Worm (Caenorhabditis elegans) whole organism, L2 larva: Measurements from ENCODE around the gene C33F10.4.

Source experiments
- C34F6.9 ChIP-seq: fragments of 150-350 bp; optimal IDR thresholded peaks from 2 replicates; lab custom pipeline; 2014; ENCODE audit warnings: missing biosample characterization, missing genetic modification characterization
- F13H6.1 ChIP-seq: sonication (generic microtip); optimal IDR thresholded peaks from 2 replicates; lab custom pipeline; 2016; ENCODE audit warnings: missing genetic modification characterization, missing compliant biosample characterization
- R02D3.7 ChIP-seq: fragments of 150-350 bp; optimal IDR thresholded peaks from 2 replicates; lab custom pipeline; 2014; ENCODE audit warnings: missing biosample characterization, missing genetic modification characterization
- ZK546.5 ChIP-seq: sonication (generic microtip); optimal IDR thresholded peaks from 2 replicates; lab custom pipeline; 2017; ENCODE audit warnings: missing biosample characterization, missing genetic modification characterization
- alr-1 ChIP-seq: fragments of 150-350 bp; optimal IDR thresholded peaks from 2 replicates; lab custom pipeline; 2014; ENCODE audit warnings: missing biosample characterization, missing genetic modification characterization
- aly-2 ChIP-seq: fragments of 150-350 bp; optimal IDR thresholded peaks from 2 replicates; lab custom pipeline; 2014; ENCODE audit warnings: missing biosample characterization, missing genetic modification characterization
- ama-1 ChIP-seq: fragments of 150-350 bp; optimal IDR thresholded peaks from 2 replicates; lab custom pipeline; 2018; ENCODE audit warnings: inconsistent platforms
- blmp-1 ChIP-seq: sonication (generic microtip); optimal IDR thresholded peaks from 2 replicates; lab custom pipeline; 2017; ENCODE audit warnings: missing genetic modification characterization, mild to moderate bottlenecking, missing compliant biosample characterization, antibody characterized with exemption, moderate library complexity; ENCODE audit not compliant: insufficient read depth
- ceh-16 ChIP-seq: fragments of 150-350 bp; optimal IDR thresholded peaks from 2 replicates; lab custom pipeline; 2014; ENCODE audit warnings: missing biosample characterization, missing genetic modification characterization
- ceh-82 ChIP-seq: fragments of 150-350 bp; optimal IDR thresholded peaks from 2 replicates; lab custom pipeline; 2014; ENCODE audit warnings: missing biosample characterization, missing genetic modification characterization
- crh-2 ChIP-seq: sonication (generic microtip); optimal IDR thresholded peaks from 2 replicates; lab custom pipeline; 2017; ENCODE audit warnings: missing biosample characterization, missing genetic modification characterization
- dmd-4 ChIP-seq: sonication (generic microtip); optimal IDR thresholded peaks from 2 replicates; lab custom pipeline; 2017; ENCODE audit warnings: missing biosample characterization, missing genetic modification characterization
- egl-27 ChIP-seq: sonication (generic microtip); optimal IDR thresholded peaks from 3 replicates; lab custom pipeline; 2017; ENCODE audit warnings: missing biosample characterization, missing genetic modification reagents, missing genetic modification characterization
- elt-1 ChIP-seq: fragments of 150-350 bp; optimal IDR thresholded peaks from 2 replicates; lab custom pipeline; 2014; ENCODE audit warnings: missing biosample characterization, missing genetic modification characterization
- elt-3 ChIP-seq: sonication (generic microtip); optimal IDR thresholded peaks from 2 replicates; lab custom pipeline; 2017; ENCODE audit warnings: missing biosample characterization, missing genetic modification characterization
- fos-1 ChIP-seq: fragments of 150-350 bp; optimal IDR thresholded peaks from 2 replicates; lab custom pipeline; 2014; ENCODE audit warnings: missing biosample characterization, missing genetic modification characterization
- gmeb-1 ChIP-seq: fragments of 150-350 bp; optimal IDR thresholded peaks from 2 replicates; lab custom pipeline; 2014; ENCODE audit warnings: missing biosample characterization, missing genetic modification characterization
- lin-11 ChIP-seq: fragments of 150-350 bp; sonication (generic microtip); optimal IDR thresholded peaks from 2 replicates; lab custom pipeline; 2014; ENCODE audit warnings: missing biosample characterization, missing genetic modification characterization, inconsistent platforms, mixed read lengths
- lin-13 ChIP-seq: fragments of 150-350 bp; optimal IDR thresholded peaks from 2 replicates; lab custom pipeline; 2014; ENCODE audit warnings: missing biosample characterization, missing genetic modification reagents, missing genetic modification characterization
- lin-39 ChIP-seq: fragments of 150-350 bp; optimal IDR thresholded peaks from 2 replicates; lab custom pipeline; 2014; ENCODE audit warnings: missing biosample characterization, missing genetic modification reagents, missing genetic modification characterization
- lsy-2 ChIP-seq, 2 experiments: fragments of 150-350 bp in 1 of 2; sonication (generic microtip) in 1 of 2; optimal IDR thresholded peaks; 2 replicates each; lab custom pipeline; 2014 to 2017; ENCODE audit warnings: missing biosample characterization in 2 of 2, missing genetic modification characterization in 2 of 2
- mab-5 ChIP-seq: fragments of 150-350 bp; optimal IDR thresholded peaks from 2 replicates; lab custom pipeline; 2014; ENCODE audit warnings: missing biosample characterization, missing genetic modification characterization
- mdl-1 ChIP-seq, 2 experiments: fragments of 150-350 bp in 1 of 2; sonication (generic microtip) in 1 of 2; optimal IDR thresholded peaks; 2 replicates each; lab custom pipeline; 2017; ENCODE audit warnings: missing biosample characterization in 2 of 2, missing genetic modification characterization in 2 of 2
- nhr-10 ChIP-seq: sonication (generic microtip); optimal IDR thresholded peaks from 2 replicates; lab custom pipeline; 2017; ENCODE audit warnings: missing biosample characterization, missing genetic modification characterization
- nhr-11 ChIP-seq: fragments of 150-350 bp; optimal IDR thresholded peaks from 2 replicates; lab custom pipeline; 2014; ENCODE audit warnings: missing biosample characterization, missing genetic modification characterization
- nhr-12 ChIP-seq: fragments of 150-350 bp; optimal IDR thresholded peaks from 2 replicates; lab custom pipeline; 2014; ENCODE audit warnings: missing biosample characterization, missing genetic modification characterization
- nhr-129 ChIP-seq: fragments of 150-350 bp; optimal IDR thresholded peaks from 2 replicates; lab custom pipeline; 2014; ENCODE audit warnings: missing biosample characterization, missing genetic modification characterization
- nhr-21 ChIP-seq: fragments of 150-350 bp; optimal IDR thresholded peaks from 2 replicates; lab custom pipeline; 2014; ENCODE audit warnings: missing biosample characterization, missing genetic modification characterization
- nhr-23 ChIP-seq: fragments of 150-350 bp; optimal IDR thresholded peaks from 2 replicates; lab custom pipeline; 2014; ENCODE audit warnings: missing biosample characterization, missing genetic modification reagents, missing genetic modification characterization
- nhr-25 ChIP-seq: fragments of 150-350 bp; sonication (generic microtip); optimal IDR thresholded peaks from 3 replicates; lab custom pipeline; 2014; ENCODE audit warnings: missing biosample characterization, missing genetic modification characterization
- nhr-6 ChIP-seq: fragments of 150-350 bp; optimal IDR thresholded peaks from 2 replicates; lab custom pipeline; 2014; ENCODE audit warnings: missing biosample characterization, missing genetic modification characterization
- nhr-77 ChIP-seq: fragments of 150-350 bp; optimal IDR thresholded peaks from 2 replicates; lab custom pipeline; 2014; ENCODE audit warnings: missing biosample characterization, missing genetic modification characterization
- peb-1 ChIP-seq: fragments of 150-350 bp; optimal IDR thresholded peaks from 2 replicates; lab custom pipeline; 2014; ENCODE audit warnings: missing biosample characterization, missing genetic modification characterization
- sem-4 ChIP-seq: fragments of 150-350 bp; optimal IDR thresholded peaks from 2 replicates; lab custom pipeline; 2014; ENCODE audit warnings: missing biosample characterization, missing genetic modification reagents, missing genetic modification characterization
- skn-1 ChIP-seq: sonication (generic microtip); optimal IDR thresholded peaks from 2 replicates; lab custom pipeline; 2017; ENCODE audit warnings: missing biosample characterization, missing genetic modification characterization
- sma-3 ChIP-seq: sonication (generic microtip); optimal IDR thresholded peaks from 2 replicates; lab custom pipeline; 2016; ENCODE audit warnings: missing genetic modification reagents, missing genetic modification characterization, missing compliant biosample characterization
- sma-9 ChIP-seq, 2 experiments: fragments of 150-350 bp in 1 of 2; sonication (generic microtip) in 1 of 2; optimal IDR thresholded peaks; 2 replicates each; lab custom pipeline; 2014 to 2016; ENCODE audit warnings: missing genetic modification characterization in 2 of 2, mild to moderate bottlenecking in 1 of 2, missing biosample characterization in 1 of 2, missing compliant biosample characterization in 1 of 2, missing genetic modification reagents in 1 of 2, moderate library complexity in 1 of 2
- snpc-4 ChIP-seq: fragments of 150-350 bp; optimal IDR thresholded peaks from 2 replicates; lab custom pipeline; 2014; ENCODE audit warnings: missing biosample characterization, missing genetic modification characterization
- unc-55 ChIP-seq: fragments of 150-350 bp; sonication (generic microtip); optimal IDR thresholded peaks from 3 replicates; lab custom pipeline; 2014; ENCODE audit warnings: missing biosample characterization, missing genetic modification reagents, missing genetic modification characterization
- unc-62 ChIP-seq: fragments of 150-350 bp; optimal IDR thresholded peaks from 2 replicates; lab custom pipeline; 2014; ENCODE audit warnings: missing biosample characterization, missing genetic modification reagents, missing genetic modification characterization
- zag-1 ChIP-seq: fragments of 150-350 bp; optimal IDR thresholded peaks from 2 replicates; lab custom pipeline; 2014; ENCODE audit warnings: missing biosample characterization, missing genetic modification characterization
- ztf-1 ChIP-seq: fragments of 200-800 bp; sonication (Bioruptor generic); conservative IDR thresholded peaks from 2 replicates; pipeline ENCODE4 v1.3.6; 2022; ENCODE audit warnings: missing genetic modification characterization, missing compliant biosample characterization
- ztf-11 ChIP-seq: sonication (generic microtip); optimal IDR thresholded peaks from 2 replicates; lab custom pipeline; 2017; ENCODE audit warnings: missing biosample characterization, missing genetic modification characterization
- ztf-4 ChIP-seq: fragments of 150-350 bp; optimal IDR thresholded peaks from 2 replicates; lab custom pipeline; 2014; ENCODE audit warnings: missing biosample characterization, missing genetic modification characterization

The C33F10.4 gene

DNA sequence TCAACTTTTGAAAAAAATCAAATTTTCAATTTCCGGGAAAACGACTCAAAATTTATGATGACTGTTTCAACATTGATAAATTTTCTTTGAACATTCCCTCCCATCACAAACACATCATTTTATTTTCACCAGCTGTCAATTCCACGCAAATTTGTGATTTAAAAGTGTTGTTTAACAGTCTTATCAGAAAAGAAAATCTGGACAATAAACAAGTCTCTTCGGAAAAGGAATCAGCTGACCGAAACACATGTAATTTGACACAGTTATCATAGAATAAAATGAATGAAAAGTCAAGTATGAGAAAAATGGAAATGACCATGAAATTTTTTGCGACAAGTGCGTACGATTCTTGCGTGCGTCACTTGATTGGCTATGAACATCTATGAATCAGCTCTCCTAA lies 26.5 kb upstream of the C33F10.4 start:
- no peak for TF ChIP-seq gmeb-1 (tag; lab: Kevin White, UChicago)
- TF ChIP-seq nhr-10, result no peak
- no peak for TF ChIP-seq nhr-21 (tag; lab: Kevin White, UChicago)
- no peak for TF ChIP-seq mab-5 (tag; lab: Kevin White, UChicago)
- TF ChIP-seq nhr-77 (tag; lab: Kevin White, UChicago), result no peak
- no peak for TF ChIP-seq zag-1
- no peak for TF ChIP-seq elt-3
- TF ChIP-seq ztf-11 (tag; lab: Kevin White, UChicago), result no peak
- TF ChIP-seq nhr-25, result peak; percentile 53
- TF ChIP-seq sma-3 (GFP tag; lab: Kevin White, UChicago), result peak; percentile 45
- TF ChIP-seq ceh-16 (tag; lab: Kevin White, UChicago), result no peak
- TF ChIP-seq sem-4 (tag; lab: Kevin White, UChicago), result no peak
- TF ChIP-seq fos-1 (tag; lab: Kevin White, UChicago), result peak; percentile 5
- TF ChIP-seq skn-1, result no peak
- no peak for TF ChIP-seq crh-2 (tag; lab: Kevin White, UChicago)
- TF ChIP-seq ZK546.5 (tag; lab: Kevin White, UChicago), result no peak
- peak; percentile 2 for TF ChIP-seq sma-9 (GFP tag; optimal IDR thresholded peaks at IDR 0.05; lab: Kevin White, UChicago)
- TF ChIP-seq sma-9 (tag; optimal IDR thresholded peaks at IDR 0.05; lab: Kevin White, UChicago), result no peak
- TF ChIP-seq peb-1 (tag; lab: Kevin White, UChicago), result no peak
- no peak for TF ChIP-seq R02D3.7 (tag; lab: Kevin White, UChicago)
- no peak for TF ChIP-seq nhr-6 (tag; lab: Kevin White, UChicago)
- no peak for TF ChIP-seq blmp-1 (tag; lab: Kevin White, UChicago)
- no peak for TF ChIP-seq ztf-1 (GFP tag; lab: Robert Waterston, UW)
- no peak for TF ChIP-seq aly-2 (tag; lab: Kevin White, UChicago)

DNA sequence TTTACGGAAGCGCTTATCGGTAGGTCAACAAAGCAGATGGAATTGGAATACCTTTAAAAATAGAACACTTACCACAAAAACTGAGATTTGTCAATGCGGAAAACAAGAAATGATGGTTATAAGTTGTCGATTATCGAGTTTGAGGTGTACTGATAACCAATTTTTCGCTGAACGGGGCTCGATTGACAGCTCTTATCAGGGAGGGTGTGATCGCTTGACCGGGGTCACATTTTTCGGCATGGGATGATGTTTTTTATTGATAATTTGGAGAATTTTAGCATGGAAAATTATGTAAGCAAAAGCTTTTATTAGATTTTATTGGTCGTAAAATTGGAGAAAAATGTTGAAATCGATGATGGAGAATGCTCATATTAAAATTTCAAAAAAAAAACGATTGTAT lies 25.7 kb upstream of the C33F10.4 start:
- TF ChIP-seq lin-11 (tag; lab: Kevin White, UChicago) (no peak), ztf-1 (GFP tag; lab: Robert Waterston, UW) (no peak), nhr-21 (tag; lab: Kevin White, UChicago) (no peak), lin-13 (no peak), mdl-1 (tag; optimal IDR thresholded peaks at IDR 0.05; lab: Kevin White, UChicago) (no peak), lin-39 (tag; lab: Kevin White, UChicago) (no peak), R02D3.7 (tag; lab: Kevin White, UChicago) (no peak), skn-1 (no peak), nhr-6 (tag; lab: Kevin White, UChicago) (no peak), zag-1 (no peak), gmeb-1 (tag; lab: Kevin White, UChicago) (peak; percentile 33), dmd-4 (tag; lab: Kevin White, UChicago) (no peak), alr-1 (no peak), C34F6.9 (tag; lab: Kevin White, UChicago) (no peak), unc-62 (GFP tag; lab: Kevin White, UChicago) (no peak), nhr-11 (tag; lab: Kevin White, UChicago) (no peak), blmp-1 (tag; lab: Kevin White, UChicago) (no peak), nhr-77 (tag; lab: Kevin White, UChicago) (no peak), ama-1 (lab: Kevin White, UChicago) (no peak), fos-1 (tag; lab: Kevin White, UChicago) (peak; percentile 91), crh-2 (tag; lab: Kevin White, UChicago) (peak; percentile 45), nhr-10 (no peak), peb-1 (tag; lab: Kevin White, UChicago) (no peak), unc-55 (GFP tag; lab: Kevin White, UChicago) (no peak), sma-9 (GFP tag; optimal IDR thresholded peaks at IDR 0.05; lab: Kevin White, UChicago) (peak; percentile 42), sma-9 (tag; optimal IDR thresholded peaks at IDR 0.05; lab: Kevin White, UChicago) (no peak), snpc-4 (tag; lab: Kevin White, UChicago) (no peak), nhr-23 (tag; lab: Kevin White, UChicago) (no peak), elt-1 (tag; lab: Kevin White, UChicago) (no peak), ztf-11 (tag; lab: Kevin White, UChicago) (no peak), lsy-2 (tag; optimal IDR thresholded peaks at IDR 0.05; lab: Kevin White, UChicago) (no peak), F13H6.1 (tag; lab: Kevin White, UChicago) (peak; percentile 46), mab-5 (tag; lab: Kevin White, UChicago) (no peak), ztf-4 (tag; lab: Kevin White, UChicago) (no peak), elt-3 (no peak), ceh-82 (tag; lab: Kevin White, UChicago) (no peak), nhr-12 (tag; lab: Kevin White, UChicago) (no peak), nhr-25 (no peak), ceh-16 (tag; lab: Kevin White, UChicago) (no peak), sem-4 (tag; lab: Kevin White, UChicago) (no peak), egl-27 (tag; lab: Kevin White, UChicago) (no peak), nhr-129 (no peak)
- TF ChIP-seq, all 48 proteins: peak for 5
